Fruit fly (Drosophila melanogaster): ENCODE measurements around the gene nSyb.

The nSyb gene

dm6 chr3L:1586266-1587054, 51.1 kb downstream of the nSyb start (continued):
- peak; percentile 27 for TF ChIP-seq cwo (GFP tag; optimal IDR thresholded peaks at IDR 0.05)
- TF ChIP-seq dm (GFP tag; optimal IDR thresholded peaks at IDR 0.05): no peak
- no peak for TF ChIP-seq luna (GFP tag; optimal IDR thresholded peaks at IDR 0.05)
- peak; percentile 17 for TF ChIP-seq caup (GFP tag; optimal IDR thresholded peaks at IDR 0.05; ENCODE audit: severe bottlenecking)
- no peak for TF ChIP-seq mld (GFP tag; IDR thresholded peaks at IDR 0.05; ENCODE audit: partially characterized antibody)
- TF ChIP-seq onecut (GFP tag; IDR thresholded peaks at IDR 0.05): peak; percentile 31; the same call in 1 of the 2 replicates
- TF ChIP-seq Hr51 (GFP tag; optimal IDR thresholded peaks at IDR 0.05): no peak
- peak in 1 of 2 experiments; percentile 67 for TF ChIP-seq bsh (GFP tag; optimal IDR thresholded peaks at IDR 0.05)
- TF ChIP-seq toy (GFP tag; IDR thresholded peaks at IDR 0.05): no peak
- TF ChIP-seq CG1603 (tag; optimal IDR thresholded peaks at IDR 0.05): no peak
- TF ChIP-seq CG15479 (GFP tag; optimal IDR thresholded peaks at IDR 0.05): peak; percentile 58
- peak; percentile 21 for TF ChIP-seq Abd-B (GFP tag; optimal IDR thresholded peaks at IDR 0.05)
- TF ChIP-seq lov (optimal IDR thresholded peaks at IDR 0.05): no peak
- 0 out of 3 replicates have a peak, but pooled peaks have one; percentile 54 for TF ChIP-seq lov (GFP tag; IDR thresholded peaks at IDR 0.05)
- TF ChIP-seq CG14965 (GFP tag; optimal IDR thresholded peaks at IDR 0.05; ENCODE audit: borderline replicate concordance): no peak
- no peak for TF ChIP-seq Hr78 (GFP tag; optimal IDR thresholded peaks at IDR 0.05)
- TF ChIP-seq Myb (GFP tag; optimal IDR thresholded peaks at IDR 0.05): no peak
- no peak for TF ChIP-seq CG2116 (GFP tag; optimal IDR thresholded peaks at IDR 0.05)

DNA sequence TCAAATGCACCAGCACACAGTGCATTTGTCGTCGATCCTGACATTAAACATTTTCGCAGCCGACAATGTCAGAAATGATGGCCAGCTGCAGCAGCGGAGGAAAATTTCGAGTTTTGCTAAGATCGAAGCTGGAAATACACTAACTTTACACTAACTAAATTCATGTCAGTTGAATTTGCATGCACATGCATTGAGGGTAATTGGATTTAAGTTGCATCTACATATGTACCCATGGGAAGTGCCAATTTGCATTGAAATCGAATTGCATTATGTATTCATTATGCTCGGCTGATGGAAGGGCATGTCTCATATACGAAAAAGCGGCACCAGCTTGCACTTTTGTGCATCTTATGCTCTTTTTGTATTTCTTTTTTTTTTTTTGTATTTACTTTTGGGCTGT, 52.8 kb downstream of the nSyb start:
- TF ChIP-seq CG4707 (GFP tag; optimal IDR thresholded peaks at IDR 0.05) (no peak), org-1 (GFP tag; optimal IDR thresholded peaks at IDR 0.05) (no peak), CG32532 (GFP tag; IDR thresholded peaks at IDR 0.05) (peak; percentile 31; the same call in 1 of the 2 replicates), CG14667 (GFP tag; IDR thresholded peaks at IDR 0.05) (no peak), CG11085 (GFP tag; IDR thresholded peaks at IDR 0.05) (no peak), Ada2b (GFP tag; IDR thresholded peaks at IDR 0.05) (peak; percentile 42; the same call in 1 of the 2 replicates), CG17328 (GFP tag; IDR thresholded peaks at IDR 0.05) (peak; percentile 33; the same call in 1 of the 2 replicates), run (tag; optimal IDR thresholded peaks at IDR 0.05) (no peak), sens (GFP tag) (peak; percentile 67), CG6254 (GFP tag; optimal IDR thresholded peaks at IDR 0.05) (no peak), CG10366 (GFP tag; IDR thresholded peaks at IDR 0.05) (peak; percentile 7; the same call in 1 of the 2 replicates), fd96Cb (tag; optimal IDR thresholded peaks at IDR 0.05) (peak; percentile 62), prd (optimal IDR thresholded peaks at IDR 0.05) (no peak), prd (GFP tag; IDR thresholded peaks at IDR 0.05) (peak; percentile 48; the same call in 2 of the 3 replicates), lmd (GFP tag; IDR thresholded peaks at IDR 0.05) (peak; percentile 66), row (GFP tag; IDR thresholded peaks at IDR 0.05) (0 out of 3 replicates have a peak, but pooled peaks have one; percentile 26), dmrt99B (tag; optimal IDR thresholded peaks at IDR 0.05) (peak; percentile 69), CG2678 (tag; optimal IDR thresholded peaks at IDR 0.05) (peak; percentile 28), ase (GFP tag; IDR thresholded peaks at IDR 0.05) (0 out of 3 replicates have a peak, but pooled peaks have one; percentile 15), HmgZ (tag; optimal IDR thresholded peaks at IDR 0.05) (no peak), CG11560 (tag; IDR thresholded peaks at IDR 0.05) (0 out of 3 replicates have a peak, but pooled peaks have one; percentile 18), CG30431 (GFP tag; optimal IDR thresholded peaks at IDR 0.05) (no peak), CG12942 (GFP tag; optimal IDR thresholded peaks at IDR 0.05) (no peak), gt (GFP tag; IDR thresholded peaks at IDR 0.05) (0 out of 2 replicates have a peak, but pooled peaks have one; percentile 12), CG9437 (GFP tag; optimal IDR thresholded peaks at IDR 0.05) (no peak), Hr78 (GFP tag; optimal IDR thresholded peaks at IDR 0.05) (no peak), salm (tag; optimal IDR thresholded peaks at IDR 0.05) (no peak), CG32772 (GFP tag; IDR thresholded peaks at IDR 0.05) (no peak), Nf-YA (GFP tag; IDR thresholded peaks at IDR 0.05) (peak; percentile 31; the same call in 1 of the 2 replicates), odd (GFP tag; optimal IDR thresholded peaks at IDR 0.05) (no peak), Dad (GFP tag; optimal IDR thresholded peaks at IDR 0.05) (peak; percentile 0)
